Worm (Caenorhabditis elegans) whole organism, L1 larva: ENCODE measurements around the gene Y105C5A.1.
A peak's percentile ranks its signal among the peaks of the same experiment; 100 is the strongest.

Source experiments
- F16B12.6 ChIP-seq: fragments of 150-350 bp; optimal IDR thresholded peaks from 2 replicates; lab custom pipeline; 2014; ENCODE audit warnings: missing biosample characterization, missing genetic modification characterization
- Y116A8C.19 ChIP-seq: sonication (generic microtip); optimal IDR thresholded peaks from 2 replicates; lab custom pipeline; 2016; ENCODE audit warnings: missing compliant biosample characterization, missing genetic modification characterization, borderline replicate concordance
- aha-1 ChIP-seq: fragments of 150-350 bp; optimal IDR thresholded peaks from 2 replicates; lab custom pipeline; 2014; ENCODE audit warnings: missing biosample characterization, missing genetic modification characterization
- ama-1 ChIP-seq: fragments of 150-350 bp; optimal IDR thresholded peaks from 2 replicates; lab custom pipeline; 2014
- ceh-8 ChIP-seq: fragments of 200-800 bp; sonication (Bioruptor generic); optimal IDR thresholded peaks from 2 replicates; lab custom pipeline; 2018; ENCODE audit warnings: mild to moderate bottlenecking, missing genetic modification characterization, moderate library complexity, missing compliant biosample characterization
- ceh-82 ChIP-seq, 3 experiments: fragments of 150-350 bp in 1 of 3; sonication (generic microtip) in 2 of 3; optimal IDR thresholded peaks; 2 replicates each; lab custom pipeline; 2014 to 2017; ENCODE audit warnings: missing biosample characterization in 3 of 3, missing genetic modification characterization in 3 of 3
- ceh-88 ChIP-seq: fragments of 200-800 bp; sonication (Bioruptor generic); IDR thresholded peaks from 2 replicates; pipeline ENCODE4 v1.3.6; 2022; ENCODE audit warnings: missing genetic modification characterization, missing compliant biosample characterization
- ceh-90 ChIP-seq: sonication (generic microtip); optimal IDR thresholded peaks from 2 replicates; lab custom pipeline; 2016; ENCODE audit warnings: missing genetic modification characterization, missing compliant biosample characterization
- dsc-1 ChIP-seq: sonication (generic microtip); optimal IDR thresholded peaks from 2 replicates; lab custom pipeline; 2016; ENCODE audit warnings: mild to moderate bottlenecking, missing genetic modification characterization, missing compliant biosample characterization
- efl-1 ChIP-seq, 4 experiments: fragments of 150-350 bp; optimal IDR thresholded peaks in 3 of 4; peaks in 1 of 4; 1 replicate in 1 of 4; 2 replicates in 3 of 4; lab custom pipeline; 2014; ENCODE audit warnings: missing biosample characterization in 2 of 4, missing genetic modification characterization in 2 of 4, missing genetic modification reagents in 2 of 4
- efl-3 ChIP-seq: fragments of 200-800 bp; sonication (Bioruptor generic); optimal IDR thresholded peaks from 2 replicates; lab custom pipeline; 2018; ENCODE audit warnings: mild to moderate bottlenecking, missing genetic modification characterization, missing compliant biosample characterization
- egl-27 ChIP-seq, 2 experiments: fragments of 150-350 bp in 1 of 2; sonication (generic microtip); optimal IDR thresholded peaks; 3 replicates each; lab custom pipeline; 2017 to 2018; ENCODE audit warnings: missing biosample characterization in 2 of 2, missing genetic modification characterization in 2 of 2, missing genetic modification reagents in 2 of 2
- elt-2 ChIP-seq: sonication (generic microtip); optimal IDR thresholded peaks from 2 replicates; lab custom pipeline; 2016; ENCODE audit warnings: missing genetic modification characterization, mild to moderate bottlenecking, inconsistent platforms, missing compliant biosample characterization, missing genetic modification reagents
- ets-5 ChIP-seq: fragments of 200-800 bp; sonication (Bioruptor generic); IDR thresholded peaks from 2 replicates; pipeline ENCODE4 v1.3.6; 2022; ENCODE audit warnings: missing genetic modification characterization, missing compliant biosample characterization
- fkh-8 ChIP-seq: sonication (generic microtip); optimal IDR thresholded peaks from 2 replicates; lab custom pipeline; 2016; ENCODE audit warnings: mild to moderate bottlenecking, missing genetic modification characterization, missing compliant biosample characterization
- fos-1 ChIP-seq: fragments of 150-350 bp; optimal IDR thresholded peaks from 2 replicates; lab custom pipeline; 2014; ENCODE audit warnings: missing biosample characterization, missing genetic modification characterization
- hlh-17 ChIP-seq: fragments of 200-800 bp; sonication (Bioruptor generic); optimal IDR thresholded peaks from 2 replicates; lab custom pipeline; 2018; ENCODE audit warnings: missing genetic modification characterization, mild to moderate bottlenecking, missing compliant biosample characterization, moderate library complexity, borderline replicate concordance
- irx-1 ChIP-seq: sonication (generic microtip); optimal IDR thresholded peaks from 2 replicates; lab custom pipeline; 2016; ENCODE audit warnings: missing genetic modification characterization, missing compliant biosample characterization
- jun-1 ChIP-seq: fragments of 150-350 bp; optimal IDR thresholded peaks from 2 replicates; lab custom pipeline; 2014; ENCODE audit warnings: missing biosample characterization, missing genetic modification reagents, missing genetic modification characterization
- lin-14 ChIP-seq: fragments of 200-800 bp; sonication (Bioruptor generic); optimal IDR thresholded peaks from 2 replicates; lab custom pipeline; 2018; ENCODE audit warnings: mild to moderate bottlenecking, missing genetic modification characterization, moderate library complexity, missing compliant biosample characterization
- lin-35 ChIP-seq, 2 experiments: fragments of 150-350 bp; optimal IDR thresholded peaks; 2 replicates each; lab custom pipeline; 2014; ENCODE audit warnings: missing biosample characterization in 2 of 2, missing genetic modification characterization in 2 of 2, missing genetic modification reagents in 2 of 2
- lin-39 ChIP-seq: fragments of 150-350 bp; optimal IDR thresholded peaks from 2 replicates; lab custom pipeline; 2014; ENCODE audit warnings: missing biosample characterization, missing genetic modification reagents, missing genetic modification characterization
- lir-3 ChIP-seq: sonication (generic microtip); optimal IDR thresholded peaks from 2 replicates; lab custom pipeline; 2016; ENCODE audit warnings: mild to moderate bottlenecking, missing genetic modification characterization, moderate library complexity, missing compliant biosample characterization; ENCODE audit not compliant: poor library complexity
- mab-9 ChIP-seq: fragments of 200-800 bp; sonication (Bioruptor generic); IDR thresholded peaks from 2 replicates; pipeline ENCODE4 v1.3.6; 2022; ENCODE audit warnings: missing genetic modification reagents, missing genetic modification characterization, missing compliant biosample characterization
- mdl-1 ChIP-seq, 2 experiments: fragments of 150-350 bp; optimal IDR thresholded peaks; 2 replicates each; lab custom pipeline; 2014 to 2017; ENCODE audit warnings: missing biosample characterization in 2 of 2, missing genetic modification characterization in 2 of 2, inconsistent platforms in 1 of 2
- mep-1 ChIP-seq: fragments of 150-350 bp; optimal IDR thresholded peaks from 2 replicates; lab custom pipeline; 2014; ENCODE audit warnings: missing biosample characterization, missing genetic modification characterization
- nhr-12 ChIP-seq: sonication (generic microtip); optimal IDR thresholded peaks from 2 replicates; lab custom pipeline; 2017; ENCODE audit warnings: missing biosample characterization, missing genetic modification characterization
- nhr-20 ChIP-seq: sonication (generic microtip); optimal IDR thresholded peaks from 2 replicates; lab custom pipeline; 2016; ENCODE audit warnings: mild to moderate bottlenecking, missing genetic modification characterization, missing compliant biosample characterization
- nhr-47 ChIP-seq: sonication (generic microtip); optimal IDR thresholded peaks from 2 replicates; lab custom pipeline; 2016; ENCODE audit warnings: mild to moderate bottlenecking, missing genetic modification characterization, moderate library complexity, missing compliant biosample characterization
- nhr-71 ChIP-seq: sonication (generic microtip); optimal IDR thresholded peaks from 2 replicates; lab custom pipeline; 2016; ENCODE audit warnings: mild to moderate bottlenecking, missing genetic modification characterization, moderate library complexity, missing compliant biosample characterization
- nhr-76 ChIP-seq: sonication (generic microtip); optimal IDR thresholded peaks from 2 replicates; lab custom pipeline; 2017; ENCODE audit warnings: missing biosample characterization, missing genetic modification characterization
- nhr-84 ChIP-seq: sonication (generic microtip); optimal IDR thresholded peaks from 2 replicates; lab custom pipeline; 2017; ENCODE audit warnings: missing biosample characterization, missing genetic modification characterization
- nhr-90 ChIP-seq: sonication (generic microtip); optimal IDR thresholded peaks from 2 replicates; lab custom pipeline; 2016; ENCODE audit warnings: mild to moderate bottlenecking, missing genetic modification characterization, missing compliant biosample characterization; ENCODE audit not compliant: poor library complexity
- pag-3 ChIP-seq: sonication (generic microtip); optimal IDR thresholded peaks from 2 replicates; lab custom pipeline; 2017; ENCODE audit warnings: missing genetic modification characterization, mild to moderate bottlenecking, missing compliant biosample characterization, antibody characterized with exemption, borderline replicate concordance; ENCODE audit not compliant: insufficient read depth
- pax-3 ChIP-seq: fragments of 200-800 bp; sonication (Bioruptor generic); optimal IDR thresholded peaks from 2 replicates; lab custom pipeline; 2018; ENCODE audit warnings: mild to moderate bottlenecking, missing genetic modification characterization, moderate library complexity, missing compliant biosample characterization
- pqm-1 ChIP-seq: sonication (generic microtip); optimal IDR thresholded peaks from 3 replicates; lab custom pipeline; 2017; ENCODE audit warnings: missing biosample characterization, missing genetic modification characterization
- snpc-4 ChIP-seq: fragments of 150-350 bp; optimal IDR thresholded peaks from 2 replicates; lab custom pipeline; 2014; ENCODE audit warnings: missing biosample characterization, missing genetic modification characterization
- snu-23 ChIP-seq: sonication (generic microtip); optimal IDR thresholded peaks from 2 replicates; lab custom pipeline; 2016; ENCODE audit warnings: missing genetic modification characterization, missing compliant biosample characterization
- sox-4 ChIP-seq: sonication (generic microtip); optimal IDR thresholded peaks from 2 replicates; lab custom pipeline; 2016; ENCODE audit warnings: missing genetic modification characterization, missing compliant biosample characterization
- sptf-1 ChIP-seq: fragments of 150-350 bp; optimal IDR thresholded peaks from 2 replicates; lab custom pipeline; 2014; ENCODE audit warnings: missing biosample characterization, missing genetic modification characterization
- sup-37 ChIP-seq: fragments of 200-800 bp; sonication (Bioruptor generic); optimal IDR thresholded peaks from 2 replicates; lab custom pipeline; 2018; ENCODE audit warnings: mild to moderate bottlenecking, missing genetic modification characterization, missing compliant biosample characterization
- tbx-2 ChIP-seq: sonication (generic microtip); optimal IDR thresholded peaks from 2 replicates; lab custom pipeline; 2016; ENCODE audit warnings: missing genetic modification characterization, missing compliant biosample characterization
- tlp-1 ChIP-seq: fragments of 150-350 bp; optimal IDR thresholded peaks from 2 replicates; lab custom pipeline; 2014; ENCODE audit warnings: missing biosample characterization, missing genetic modification characterization
- unc-86 ChIP-seq: sonication (generic microtip); optimal IDR thresholded peaks from 2 replicates; lab custom pipeline; 2016; ENCODE audit warnings: missing genetic modification characterization, missing compliant biosample characterization
- ztf-4 ChIP-seq: fragments of 150-350 bp; optimal IDR thresholded peaks from 2 replicates; lab custom pipeline; 2014; ENCODE audit warnings: missing biosample characterization, missing genetic modification characterization

Gene Y105C5A.1

DNA sequence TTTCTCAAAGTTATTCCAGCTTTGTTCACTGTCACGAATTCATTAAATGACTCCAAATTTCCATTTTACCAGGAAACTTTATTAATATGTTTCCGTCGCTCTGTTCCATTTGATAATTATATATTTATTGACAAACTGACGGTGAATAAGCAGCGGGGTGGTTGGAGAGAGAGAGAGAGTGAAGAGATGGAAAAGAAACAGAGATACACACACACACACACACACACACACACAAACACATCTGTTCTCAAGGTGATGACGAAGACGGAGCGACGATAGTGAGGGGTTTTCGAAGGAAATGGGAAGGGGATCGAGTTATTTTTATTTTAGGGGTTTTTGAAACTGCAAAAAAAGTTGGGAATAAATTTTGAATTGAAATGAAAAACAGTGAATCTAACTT, 9.6 kb upstream of the Y105C5A.1 start (continued):
- TF ChIP-seq irx-1 (tag; lab: Kevin White, UChicago) (no peak), F16B12.6 (tag; lab: Kevin White, UChicago) (no peak), tlp-1 (tag; lab: Kevin White, UChicago) (no peak)
- TF ChIP-seq, all 84 proteins: peak for 6

ce11 chrIV:15572106-15572505, 7.9 kb upstream of the Y105C5A.1 start:
- TF ChIP-seq mdl-1 (tag; optimal IDR thresholded peaks at IDR 0.05; lab: Kevin White, UChicago), result no peak
- no peak for TF ChIP-seq egl-27 (tag; optimal IDR thresholded peaks at IDR 0.05; lab: Kevin White, UChicago)
- TF ChIP-seq sptf-1, result no peak
- TF ChIP-seq pqm-1 (tag; lab: Kevin White, UChicago), result no peak
- no peak for TF ChIP-seq lir-3 (tag; lab: Kevin White, UChicago)

- TF ChIP-seq ceh-82 (tag; optimal IDR thresholded peaks at IDR 0.05; lab: Kevin White, UChicago) (no peak), efl-1 (optimal IDR thresholded peaks at IDR 0.05; lab: Kevin White, UChicago) (no peak), efl-1 (GFP tag; optimal IDR thresholded peaks at IDR 0.05 in 1 of 2; lab: Kevin White, UChicago) (peak in 1 of 2 experiments; percentile 86)
Observed at ce11 chrIV:15571652-15572051, 7.4 kb upstream of the Y105C5A.1 start.

DNA sequence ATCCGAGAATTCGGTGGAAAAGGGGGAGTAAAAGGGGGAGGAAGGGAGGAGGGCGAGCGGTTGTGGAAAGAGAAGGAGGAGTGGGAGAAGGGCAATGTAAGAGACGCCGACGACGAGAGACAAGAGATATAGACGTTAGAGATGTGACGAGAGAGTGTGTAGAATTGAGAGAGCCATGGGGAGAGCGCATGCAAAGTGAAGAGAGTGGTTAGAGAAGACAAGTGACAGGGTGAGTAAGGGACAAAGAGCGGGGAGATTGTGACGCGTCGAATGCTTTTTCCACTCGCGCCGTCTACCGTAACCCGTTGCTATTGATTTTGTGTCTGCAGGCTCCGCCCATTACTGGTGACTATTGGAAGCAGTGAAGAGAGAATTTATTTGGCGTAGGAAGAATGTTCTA, 6.5 kb upstream of the Y105C5A.1 start:
- TF ChIP-seq nhr-90 (tag; lab: Kevin White, UChicago), result peak; percentile 97
- peak; percentile 87 for TF ChIP-seq lin-39 (tag; lab: Kevin White, UChicago)
- peak; percentile 90 for TF ChIP-seq snpc-4 (tag; lab: Kevin White, UChicago)
- TF ChIP-seq mep-1 (tag; lab: Kevin White, UChicago), result peak; percentile 67
- TF ChIP-seq lin-35 (GFP tag; optimal IDR thresholded peaks at IDR 0.05; lab: Kevin White, UChicago), result peak; percentile 81 to 83
- TF ChIP-seq pag-3, result no peak
- TF ChIP-seq sup-37 (GFP tag; lab: Kevin White, UChicago), result peak; percentile 97
- TF ChIP-seq nhr-12 (tag; lab: Kevin White, UChicago), result no peak
- TF ChIP-seq ceh-82 (tag; optimal IDR thresholded peaks at IDR 0.05; lab: Kevin White, UChicago), result peak; percentile 47 to 87 (median 69)
- peak; percentile 96 for TF ChIP-seq mab-9 (GFP tag; lab: Robert Waterston, UW)
- peak; percentile 90 for TF ChIP-seq pax-3 (tag; lab: Kevin White, UChicago)
- TF ChIP-seq snu-23 (GFP tag; lab: Kevin White, UChicago), result peak; percentile 97
- TF ChIP-seq nhr-71, result peak; percentile 99
- peak; percentile 88 for TF ChIP-seq fkh-8 (tag; lab: Kevin White, UChicago)
- TF ChIP-seq efl-3 (GFP tag; lab: Kevin White, UChicago), result peak; percentile 85
- TF ChIP-seq dsc-1 (tag; lab: Kevin White, UChicago), result peak; percentile 98
- TF ChIP-seq Y116A8C.19, result peak; percentile 22
- peak; percentile 98 for TF ChIP-seq tbx-2 (tag; lab: Kevin White, UChicago)
- no peak for TF ChIP-seq ets-5 (GFP tag; lab: Robert Waterston, UW)
- no peak for TF ChIP-seq pqm-1 (tag; lab: Kevin White, UChicago)
- no peak for TF ChIP-seq nhr-84 (tag; lab: Kevin White, UChicago)
- peak; percentile 96 for TF ChIP-seq nhr-20 (tag; lab: Kevin White, UChicago)
- TF ChIP-seq aha-1, result peak; percentile 12
- peak in 1 of 2 experiments; percentile 62 for TF ChIP-seq egl-27 (tag; optimal IDR thresholded peaks at IDR 0.05; lab: Kevin White, UChicago)
- peak; percentile 99 for TF ChIP-seq nhr-47
- TF ChIP-seq ceh-90 (tag; lab: Kevin White, UChicago), result peak; percentile 53
- peak; percentile 63 for TF ChIP-seq nhr-76 (tag; lab: Kevin White, UChicago)
- peak; percentile 56 for TF ChIP-seq ama-1 (lab: Kevin White, UChicago)
- TF ChIP-seq F16B12.6 (tag; lab: Kevin White, UChicago), result peak; percentile 0
- no peak for TF ChIP-seq hlh-17 (GFP tag; lab: Kevin White, UChicago)
- TF ChIP-seq irx-1 (tag; lab: Kevin White, UChicago), result peak; percentile 97
- TF ChIP-seq lin-14 (GFP tag; lab: Kevin White, UChicago), result peak; percentile 96
- peak; percentile 90 for TF ChIP-seq fos-1 (tag; lab: Kevin White, UChicago)
- peak; percentile 94 for TF ChIP-seq jun-1 (tag; lab: Kevin White, UChicago)
- TF ChIP-seq unc-86, result peak; percentile 98
- peak; percentile 81 for TF ChIP-seq sox-4 (tag; lab: Kevin White, UChicago)
- no peak for TF ChIP-seq ceh-8
- TF ChIP-seq elt-2 (tag; lab: Kevin White, UChicago), result peak; percentile 93
- TF ChIP-seq ceh-88, result peak; percentile 69
- peak; percentile 83 for TF ChIP-seq ztf-4 (tag; lab: Kevin White, UChicago)
